Fruit fly (Drosophila melanogaster) whole organism, embryonic: ENCODE data around the gene sdt.
A peak's percentile ranks its signal among the peaks of the same experiment; 100 is the strongest.

Source experiments
- Ada2b ChIP-seq: fragments of 200-800 bp; sonication (Bioruptor generic); IDR thresholded peaks from 2 replicates; pipeline ENCODE4 v1.3.6; 2022; ENCODE audit warnings: missing biosample characterization, missing genetic modification characterization
- Blimp-1 ChIP-seq: fragments of 200-800 bp; sonication (Bioruptor generic); optimal IDR thresholded peaks from 3 replicates; lab custom pipeline; 2018; ENCODE audit warnings: missing biosample characterization, missing genetic modification characterization, mild to moderate bottlenecking, moderate library complexity, missing genetic modification reagents
- CG10543 ChIP-seq: fragments of 200-800 bp; sonication (Bioruptor generic); optimal IDR thresholded peaks from 3 replicates; lab custom pipeline; 2017; ENCODE audit warnings: missing biosample characterization, mild to moderate bottlenecking, missing genetic modification characterization, moderate library complexity
- CG10654 ChIP-seq: fragments of 200-800 bp; sonication (Bioruptor generic); optimal IDR thresholded peaks from 2 replicates; lab custom pipeline; 2016; ENCODE audit warnings: missing biosample characterization, missing genetic modification characterization
- CG10959 ChIP-seq: fragments of 200-800 bp; sonication (Bioruptor generic); IDR thresholded peaks from 2 replicates; pipeline ENCODE4 v1.3.6; 2022; ENCODE audit warnings: missing biosample characterization, missing genetic modification characterization
- CG11456 ChIP-seq: fragments of 200-800 bp; sonication (Bioruptor generic); IDR thresholded peaks from 3 replicates; pipeline ENCODE4 v1.3.6; 2022; ENCODE audit warnings: missing biosample characterization, missing genetic modification characterization
- CG12071 ChIP-seq: fragments of 200-800 bp; sonication (Bioruptor generic); optimal IDR thresholded peaks from 3 replicates; lab custom pipeline; 2018; ENCODE audit warnings: missing biosample characterization, mild to moderate bottlenecking, missing genetic modification characterization
- CG12155 ChIP-seq: fragments of 200-800 bp; sonication (Bioruptor generic); optimal IDR thresholded peaks from 3 replicates; lab custom pipeline; 2016; ENCODE audit warnings: missing biosample characterization, missing genetic modification characterization
- CG14441 ChIP-seq: fragments of 200-800 bp; sonication (Bioruptor generic); IDR thresholded peaks from 2 replicates; pipeline ENCODE4 v1.3.6; 2022; ENCODE audit warnings: missing biosample characterization, missing genetic modification characterization
- CG1647 ChIP-seq: fragments of 200-800 bp; sonication (Bioruptor generic); optimal IDR thresholded peaks from 3 replicates; lab custom pipeline; 2016; ENCODE audit warnings: missing biosample characterization, missing genetic modification characterization
- CG16815 ChIP-seq: fragments of 200-800 bp; sonication (Bioruptor generic); optimal IDR thresholded peaks from 3 replicates; lab custom pipeline; 2017; ENCODE audit warnings: missing biosample characterization, mild to moderate bottlenecking, missing genetic modification characterization
- CG17359 ChIP-seq: fragments of 200-800 bp; sonication (Bioruptor generic); optimal IDR thresholded peaks from 3 replicates; lab custom pipeline; 2018; ENCODE audit warnings: missing biosample characterization, mild to moderate bottlenecking, missing genetic modification characterization, moderate library complexity
- CG17802 ChIP-seq: fragments of 200-800 bp; sonication (Bioruptor generic); optimal IDR thresholded peaks from 2 replicates; lab custom pipeline; 2018; ENCODE audit warnings: missing biosample characterization, mild to moderate bottlenecking, missing genetic modification characterization, moderate library complexity
- CG1792 ChIP-seq: fragments of 200-800 bp; sonication (Bioruptor generic); optimal IDR thresholded peaks from 2 replicates; lab custom pipeline; 2016; ENCODE audit warnings: missing biosample characterization, missing genetic modification characterization
- CG18011 ChIP-seq: fragments of 200-800 bp; sonication (Bioruptor generic); optimal IDR thresholded peaks from 2 replicates; lab custom pipeline; 2017; ENCODE audit warnings: missing biosample characterization, missing genetic modification characterization, mild to moderate bottlenecking, moderate library complexity, missing genotype
- CG18599 ChIP-seq: fragments of 200-800 bp; sonication (Bioruptor generic); optimal IDR thresholded peaks from 3 replicates; lab custom pipeline; 2017; ENCODE audit warnings: missing biosample characterization, missing genetic modification characterization, mild to moderate bottlenecking, moderate library complexity, missing genetic modification reagents
- CG32767 ChIP-seq: fragments of 200-800 bp; sonication (Bioruptor generic); IDR thresholded peaks from 2 replicates; pipeline ENCODE4 v1.3.6; 2022; ENCODE audit warnings: missing biosample characterization, missing genetic modification characterization
- CG34376 ChIP-seq: fragments of 200-800 bp; sonication (Bioruptor generic); optimal IDR thresholded peaks from 2 replicates; lab custom pipeline; 2018; ENCODE audit warnings: missing biosample characterization, mild to moderate bottlenecking, missing genetic modification characterization
- CG4282 ChIP-seq: fragments of 200-800 bp; sonication (Bioruptor generic); optimal IDR thresholded peaks from 2 replicates; lab custom pipeline; 2016; ENCODE audit warnings: missing biosample characterization, missing genetic modification characterization
- CG43689 ChIP-seq: fragments of 200-800 bp; sonication (Bioruptor generic); IDR thresholded peaks from 2 replicates; pipeline ENCODE4 v1.3.6; 2022; ENCODE audit warnings: missing biosample characterization, missing genetic modification characterization
- CG4424 ChIP-seq: fragments of 200-800 bp; sonication (Bioruptor generic); optimal IDR thresholded peaks from 3 replicates; lab custom pipeline; 2016; ENCODE audit warnings: missing biosample characterization, missing genetic modification characterization
- CG6791 ChIP-seq: fragments of 200-800 bp; sonication (Bioruptor generic); IDR thresholded peaks from 3 replicates; pipeline ENCODE4 v1.3.6; 2022; ENCODE audit warnings: missing biosample characterization, missing genetic modification characterization; ENCODE audit not compliant: partially characterized antibody
- CG6854 ChIP-seq: fragments of 200-800 bp; sonication (Bioruptor generic); optimal IDR thresholded peaks from 3 replicates; lab custom pipeline; 2017; ENCODE audit warnings: missing biosample characterization, mild to moderate bottlenecking, missing genetic modification characterization
- CG9215 ChIP-seq: fragments of 200-800 bp; sonication (Bioruptor generic); IDR thresholded peaks from 2 replicates; pipeline ENCODE4 v1.3.6; 2022; ENCODE audit warnings: missing biosample characterization, missing genetic modification characterization
- Deaf1 ChIP-seq: fragments of 200-800 bp; optimal IDR thresholded peaks from 3 replicates; lab custom pipeline; 2019; ENCODE audit warnings: missing biosample characterization, mild to moderate bottlenecking, missing genetic modification characterization, moderate library complexity
- E2f1 ChIP-seq: fragments of 200-800 bp; sonication (Bioruptor generic); IDR thresholded peaks from 2 replicates; pipeline ENCODE4 v1.3.6; 2022; ENCODE audit warnings: missing biosample characterization, missing genetic modification characterization
- Gsc ChIP-seq: fragments of 200-800 bp; sonication (Bioruptor generic); IDR thresholded peaks from 2 replicates; pipeline ENCODE4 v1.3.6; 2022; ENCODE audit warnings: missing biosample characterization, missing genetic modification characterization
- H2.0 ChIP-seq: fragments of 200-800 bp; sonication (Bioruptor generic); IDR thresholded peaks from 2 replicates; pipeline ENCODE4 v1.3.6; 2022; ENCODE audit warnings: missing biosample characterization, missing genetic modification characterization
- Hey ChIP-seq: fragments of 200-800 bp; sonication (Bioruptor generic); optimal IDR thresholded peaks from 3 replicates; lab custom pipeline; 2018; ENCODE audit warnings: missing biosample characterization, mild to moderate bottlenecking, missing genetic modification characterization
- Hmr ChIP-seq: fragments of 200-800 bp; sonication (Bioruptor generic); optimal IDR thresholded peaks from 3 replicates; lab custom pipeline; 2017; ENCODE audit warnings: mild to moderate bottlenecking, missing biosample characterization, missing genetic modification reagents, missing genetic modification characterization
- Hr3 ChIP-seq: fragments of 200-800 bp; sonication (Bioruptor generic); optimal IDR thresholded peaks from 3 replicates; lab custom pipeline; 2016; ENCODE audit warnings: missing biosample characterization, missing genetic modification characterization
- Nf-YC ChIP-seq: fragments of 200-800 bp; optimal IDR thresholded peaks from 3 replicates; lab custom pipeline; 2019; ENCODE audit warnings: missing biosample characterization, mild to moderate bottlenecking, missing genetic modification characterization, moderate library complexity
- Optix ChIP-seq: fragments of 200-800 bp; sonication (Bioruptor generic); IDR thresholded peaks from 3 replicates; pipeline ENCODE4 v1.3.6; 2022; ENCODE audit warnings: missing biosample characterization, missing genetic modification characterization
- Pdp1 ChIP-seq, 2 experiments: fragments of 200-800 bp; sonication (Bioruptor generic); optimal IDR thresholded peaks; 3 replicates each; lab custom pipeline; 2016; ENCODE audit warnings: missing biosample characterization in 2 of 2, missing genetic modification characterization in 2 of 2, mild to moderate bottlenecking in 1 of 2, moderate library complexity in 1 of 2
- Sry-β ChIP-seq: fragments of 200-800 bp; sonication (Bioruptor generic); optimal IDR thresholded peaks from 2 replicates; lab custom pipeline; 2018; ENCODE audit warnings: missing biosample characterization, mild to moderate bottlenecking, missing genetic modification characterization, moderate library complexity
- Xrp1 ChIP-seq: fragments of 200-800 bp; sonication (Bioruptor generic); IDR thresholded peaks from 2 replicates; pipeline ENCODE4 v1.3.6; 2022; ENCODE audit warnings: missing biosample characterization, missing genetic modification characterization
- ab ChIP-seq: fragments of 200-800 bp; sonication (Bioruptor generic); optimal IDR thresholded peaks from 2 replicates; lab custom pipeline; 2016; ENCODE audit warnings: missing biosample characterization, missing genetic modification characterization
- bcd ChIP-seq: fragments of 200-800 bp; sonication (Bioruptor generic); optimal IDR thresholded peaks from 2 replicates; lab custom pipeline; 2017; ENCODE audit warnings: missing biosample characterization, mild to moderate bottlenecking, missing genetic modification characterization
- crol ChIP-seq: fragments of 200-800 bp; sonication (Bioruptor generic); IDR thresholded peaks from 2 replicates; pipeline ENCODE4 v1.3.6; 2022; ENCODE audit warnings: missing biosample characterization, missing genetic modification characterization
- dan ChIP-seq: fragments of 200-800 bp; sonication (Bioruptor generic); IDR thresholded peaks from 2 replicates; pipeline ENCODE4 v1.3.6; 2022; ENCODE audit warnings: missing biosample characterization, missing genetic modification characterization
- fd96Cb ChIP-seq: fragments of 200-800 bp; sonication (Bioruptor generic); optimal IDR thresholded peaks from 2 replicates; lab custom pipeline; 2018; ENCODE audit warnings: missing biosample characterization, mild to moderate bottlenecking, missing genetic modification characterization, moderate library complexity
- hkb ChIP-seq, 2 experiments: fragments of 200-800 bp in 1 of 2; fragments of >200 bp in 1 of 2; sonication (Bioruptor generic) in 1 of 2; IDR thresholded peaks in 1 of 2; optimal IDR thresholded peaks in 1 of 2; 2 replicates each; pipeline versions ENCODE4 v1.3.6 to Lab custom; 2017 to 2022; ENCODE audit warnings: missing biosample characterization in 1 of 2, missing genetic modification characterization in 1 of 2
- lmd ChIP-seq: fragments of 200-800 bp; sonication (Bioruptor generic); IDR thresholded peaks from 2 replicates; pipeline ENCODE4 v1.3.6; 2022; ENCODE audit warnings: missing biosample characterization, missing genetic modification characterization
- p53 ChIP-seq: fragments of 200-800 bp; sonication (Bioruptor generic); optimal IDR thresholded peaks from 2 replicates; lab custom pipeline; 2016; ENCODE audit warnings: missing biosample characterization, missing genetic modification characterization
- pan ChIP-seq, 4 experiments: fragments of >200 bp in 3 of 4; fragments of 200-800 bp in 1 of 4; sonication (Bioruptor generic) in 1 of 4; optimal IDR thresholded peaks in 3 of 4; IDR thresholded peaks in 1 of 4; 2 replicates each; pipeline versions ENCODE4 v1.3.6 to Lab custom; 2017 to 2022; ENCODE audit warnings: missing biosample characterization in 2 of 4, missing genetic modification characterization in 2 of 4, mixed read lengths in 1 of 4
- pnt ChIP-seq: fragments of 200-800 bp; sonication (Bioruptor generic); optimal IDR thresholded peaks from 3 replicates; lab custom pipeline; 2016; ENCODE audit warnings: missing biosample characterization, missing genetic modification characterization
- prd ChIP-seq, 3 experiments: fragments of >200 bp in 2 of 3; fragments of 200-800 bp in 1 of 3; sonication (Bioruptor generic) in 1 of 3; optimal IDR thresholded peaks in 2 of 3; IDR thresholded peaks in 1 of 3; 2 replicates in 2 of 3; 3 replicates in 1 of 3; pipeline versions ENCODE4 v1.3.6 to Lab custom; 2017 to 2022; ENCODE audit warnings: missing biosample characterization in 1 of 3, missing genetic modification characterization in 1 of 3
- salm ChIP-seq: fragments of 200-800 bp; sonication (Bioruptor generic); optimal IDR thresholded peaks from 2 replicates; lab custom pipeline; 2018; ENCODE audit warnings: missing biosample characterization, mild to moderate bottlenecking, missing genetic modification characterization

The sdt gene

dm6 chrX:8202724-8203362 lies 24.5 kb downstream of the sdt start (continued):
- TF ChIP-seq CG4282 (no peak), bcd (GFP tag; lab: Kevin White, UChicago) (peak; percentile 19), CG10654 (no peak), CG14441 (GFP tag; lab: Robert Waterston, UW) (no peak), pan (optimal IDR thresholded peaks at IDR 0.05; lab: Kevin White, UChicago) (no peak), pan (GFP tag; optimal IDR thresholded peaks at IDR 0.05 in 1 of 2, IDR thresholded peaks at IDR 0.05 in 1 of 2) (peak in 1 of 2 experiments; percentile 57), CG1792 (GFP tag; lab: Kevin White, UChicago) (no peak), Hr3 (GFP tag; lab: Kevin White, UChicago) (peak; percentile 10), Nf-YC (tag; lab: Kevin White, UChicago) (peak; percentile 14), CG17359 (tag; lab: Kevin White, UChicago) (peak; percentile 22), Gsc (GFP tag; lab: Robert Waterston, UW) (no peak), pnt (GFP tag; lab: Kevin White, UChicago) (no peak), CG6854 (GFP tag; lab: Kevin White, UChicago) (no peak), Deaf1 (tag; lab: Kevin White, UChicago) (no peak), hkb (optimal IDR thresholded peaks at IDR 0.05; lab: Kevin White, UChicago) (no peak), hkb (GFP tag; IDR thresholded peaks at IDR 0.05; lab: Robert Waterston, UW) (peak; percentile 50; the same call in 1 of the 2 replicates), Hey (no peak), CG10543 (peak; percentile 33), ab (no peak), lmd (peak; percentile 24; the same call in 1 of the 2 replicates), CG12155 (GFP tag; lab: Kevin White, UChicago) (no peak), CG18599 (GFP tag; lab: Kevin White, UChicago) (peak; percentile 61), Pdp1 (GFP tag; optimal IDR thresholded peaks at IDR 0.05; lab: Kevin White, UChicago) (peak in 1 of 2 experiments; percentile 21), E2f1 (no peak; the same call in 1 of the 2 replicates), CG32767 (no peak), CG12071 (GFP tag; lab: Kevin White, UChicago) (no peak), CG34376 (GFP tag; lab: Kevin White, UChicago) (no peak), Blimp-1 (peak; percentile 29), CG11456 (GFP tag; lab: Robert Waterston, UW) (no peak), H2.0 (GFP tag; lab: Robert Waterston, UW) (0 out of 2 replicates have a peak, but pooled peaks have one; percentile 12), Xrp1 (GFP tag; lab: Robert Waterston, UW) (peak; percentile 37; the same call in 1 of the 2 replicates)

dm6 chrX:8205625-8206252 lies 27.4 kb downstream of the sdt start:
- TF ChIP-seq Hmr (GFP tag; lab: Kevin White, UChicago) = no peak
- TF ChIP-seq p53 (GFP tag; lab: Kevin White, UChicago) = no peak
- TF ChIP-seq CG10543 = no peak
- no peak for TF ChIP-seq prd (optimal IDR thresholded peaks at IDR 0.05; lab: Kevin White, UChicago)
- 0 out of 3 replicates have a peak, but pooled peaks have one; percentile 21 for TF ChIP-seq prd (GFP tag; IDR thresholded peaks at IDR 0.05; lab: Robert Waterston, UW)
- TF ChIP-seq Ada2b (GFP tag; lab: Robert Waterston, UW) = peak; percentile 35; the same call in 1 of the 2 replicates
- TF ChIP-seq CG9215 (GFP tag; lab: Robert Waterston, UW) = no peak
- no peak for TF ChIP-seq dan (GFP tag; lab: Robert Waterston, UW)
- TF ChIP-seq CG43689 (GFP tag; lab: Robert Waterston, UW) = no peak
- peak; percentile 42 for TF ChIP-seq fd96Cb (tag; lab: Kevin White, UChicago)
- peak; percentile 21 for TF ChIP-seq CG4424 (GFP tag; lab: Kevin White, UChicago)
- TF ChIP-seq Sry-β (GFP tag; lab: Kevin White, UChicago) = no peak
- no peak for TF ChIP-seq Optix
- TF ChIP-seq CG17802 (tag; lab: Kevin White, UChicago) = no peak
- TF ChIP-seq CG1647 (GFP tag; lab: Kevin White, UChicago) = no peak
- no peak for TF ChIP-seq CG6791 (GFP tag; lab: Robert Waterston, UW)
- no peak for TF ChIP-seq CG18011
- no peak for TF ChIP-seq CG12071 (GFP tag; lab: Kevin White, UChicago)
- no peak for TF ChIP-seq CG16815
- TF ChIP-seq crol (GFP tag; lab: Robert Waterston, UW) = no peak
- no peak for TF ChIP-seq CG10959
- TF ChIP-seq salm (tag; lab: Kevin White, UChicago) = peak; percentile 35
